Fruit fly (Drosophila melanogaster): Measurements from ENCODE around the gene Sem1.
A peak's percentile ranks its signal among the peaks of the same experiment; 100 is the strongest.

The Sem1 gene

DNA sequence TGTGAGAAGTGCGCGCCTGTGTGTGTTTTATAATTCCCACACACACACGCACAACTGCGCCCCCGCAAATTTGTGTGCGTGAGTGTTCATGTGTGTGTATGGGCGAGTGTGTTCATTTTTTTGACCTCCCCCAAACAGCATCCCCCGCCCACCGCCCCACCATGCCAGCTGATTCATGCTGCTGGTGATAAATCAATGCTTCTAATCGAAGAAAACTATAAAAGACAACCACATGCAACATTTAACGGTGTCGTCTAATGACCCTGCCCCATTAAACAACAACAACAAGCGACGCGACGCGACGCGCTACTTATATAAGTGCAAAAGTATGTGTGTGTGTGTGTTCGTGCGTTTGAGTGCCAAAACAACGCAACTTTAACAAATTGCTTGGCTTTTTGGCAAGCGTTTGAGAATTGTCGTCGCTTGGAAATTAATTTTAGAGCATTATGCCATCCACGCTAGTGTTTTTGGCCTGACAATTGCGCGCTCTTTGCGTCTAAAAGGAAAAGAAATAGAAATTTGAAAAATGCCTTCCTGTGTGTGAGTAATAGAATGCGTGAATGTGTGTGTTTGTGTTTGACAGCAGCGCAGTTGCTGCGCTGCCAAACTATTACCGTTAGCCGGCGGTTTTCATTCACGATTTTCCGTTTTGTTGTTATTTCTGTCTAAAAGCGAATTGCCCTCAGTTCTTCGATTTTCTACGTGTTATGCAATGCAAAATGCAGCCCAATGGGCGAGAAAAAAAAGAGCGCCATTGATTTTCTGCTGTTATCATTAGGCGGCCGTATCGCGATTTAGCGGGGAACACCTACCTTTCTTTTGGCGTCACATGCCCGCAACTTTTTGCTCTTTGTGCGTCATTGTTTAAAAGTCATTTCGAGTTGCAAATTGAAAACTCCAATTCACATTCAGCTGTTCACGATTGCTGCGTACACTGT, 25.1 kb upstream of the Sem1 start:
- peak; percentile 1 for TF ChIP-seq cic (GFP tag; optimal IDR thresholded peaks at IDR 0.05)
- peak; percentile 50 for TF ChIP-seq ovo (GFP tag; optimal IDR thresholded peaks at IDR 0.05)
- no peak for TF ChIP-seq CG14711 (tag; optimal IDR thresholded peaks at IDR 0.05)

DNA sequence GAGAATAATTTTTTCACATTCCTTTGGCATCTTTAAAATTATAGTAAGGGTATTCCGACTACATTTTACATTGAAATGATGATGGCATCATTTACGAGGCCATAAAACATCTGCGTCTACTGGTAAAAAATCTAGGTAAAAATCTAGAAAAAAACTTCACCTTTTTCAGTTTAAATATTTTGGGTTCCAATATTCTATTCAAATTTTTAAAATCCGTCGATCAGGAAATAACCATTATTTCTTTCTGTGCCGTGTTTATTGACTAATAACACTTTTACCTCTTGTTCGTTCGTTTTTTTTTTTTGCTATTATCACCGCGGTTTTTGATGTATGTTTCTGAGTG, 24.5 kb upstream of the Sem1 start:
- TF ChIP-seq CG11617 (GFP tag; optimal IDR thresholded peaks at IDR 0.05) (peak; percentile 66), pad (GFP tag; optimal IDR thresholded peaks at IDR 0.05) (no peak), CG7045 (GFP tag; optimal IDR thresholded peaks at IDR 0.05) (no peak), ovo (GFP tag; optimal IDR thresholded peaks at IDR 0.05) (no peak), Clk (GFP tag; optimal IDR thresholded peaks at IDR 0.05) (no peak), CG1620 (GFP tag; optimal IDR thresholded peaks at IDR 0.05) (no peak), tj (GFP tag; optimal IDR thresholded peaks at IDR 0.05) (peak; percentile 41), Hr96 (GFP tag; optimal IDR thresholded peaks at IDR 0.05) (no peak), Mnt (GFP tag; optimal IDR thresholded peaks at IDR 0.05) (peak; percentile 28), Crg-1 (GFP tag; optimal IDR thresholded peaks at IDR 0.05) (peak; percentile 47), cnc (optimal IDR thresholded peaks at IDR 0.05) (no peak), bab1 (GFP tag; optimal IDR thresholded peaks at IDR 0.05) (peak; percentile 43), kay (GFP tag; ENCODE audit: borderline replicate concordance) (peak; percentile 62), CG7101 (tag; optimal IDR thresholded peaks at IDR 0.05) (peak; percentile 57), cic (GFP tag; optimal IDR thresholded peaks at IDR 0.05) (no peak), CG33017 (tag; optimal IDR thresholded peaks at IDR 0.05) (peak; percentile 54), toe (GFP tag; optimal IDR thresholded peaks at IDR 0.05) (no peak), CG12768 (GFP tag; optimal IDR thresholded peaks at IDR 0.05) (peak; percentile 52), CG5204 (GFP tag; optimal IDR thresholded peaks at IDR 0.05) (no peak), CG14711 (tag; optimal IDR thresholded peaks at IDR 0.05) (peak; percentile 26)

DNA sequence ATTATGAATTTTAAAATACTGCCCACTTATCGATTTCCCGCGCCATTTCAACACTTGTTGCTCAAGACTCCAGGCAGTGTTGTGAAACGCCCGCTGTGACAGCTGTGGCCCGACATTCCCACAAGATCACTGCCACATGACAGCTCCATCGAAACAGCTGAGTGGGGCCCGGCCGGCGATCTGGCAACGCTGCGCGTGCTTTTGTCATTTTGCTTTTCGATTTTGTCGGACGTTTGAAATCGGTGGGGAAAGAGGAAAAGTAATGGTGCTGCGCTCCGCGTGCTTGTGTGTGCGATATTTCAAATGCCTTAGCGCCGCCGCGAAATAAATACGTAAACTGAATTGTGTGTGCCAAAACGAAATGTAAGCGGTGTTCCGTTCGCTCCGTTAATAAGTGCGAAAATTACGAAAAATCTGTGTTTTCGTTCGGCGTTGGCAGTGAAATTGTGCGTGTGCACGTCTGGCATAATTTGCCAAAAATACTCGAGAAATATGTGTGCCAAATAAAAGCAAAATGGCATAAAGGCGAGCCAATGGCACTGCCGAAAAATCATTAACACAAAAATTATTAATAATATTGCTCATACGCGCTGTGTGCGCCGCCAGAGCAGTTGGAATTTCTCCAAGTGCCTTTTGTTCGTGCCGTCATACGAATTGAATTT, 21.5 kb upstream of the Sem1 start:
- TF ChIP-seq toe (GFP tag; optimal IDR thresholded peaks at IDR 0.05) (no peak), tj (GFP tag; optimal IDR thresholded peaks at IDR 0.05) (peak; percentile 65), CG7045 (GFP tag; optimal IDR thresholded peaks at IDR 0.05) (peak; percentile 40), cnc (optimal IDR thresholded peaks at IDR 0.05) (no peak), CG12768 (GFP tag; optimal IDR thresholded peaks at IDR 0.05) (peak; percentile 4), CG5204 (GFP tag; optimal IDR thresholded peaks at IDR 0.05) (no peak), CG1620 (GFP tag; optimal IDR thresholded peaks at IDR 0.05) (peak; percentile 74), pad (GFP tag; optimal IDR thresholded peaks at IDR 0.05) (peak; percentile 67), ovo (GFP tag; optimal IDR thresholded peaks at IDR 0.05) (peak; percentile 59), CG11617 (GFP tag; optimal IDR thresholded peaks at IDR 0.05) (peak; percentile 57), CG7101 (tag; optimal IDR thresholded peaks at IDR 0.05) (peak; percentile 78), Mnt (GFP tag; optimal IDR thresholded peaks at IDR 0.05) (peak; percentile 96), Crg-1 (GFP tag; optimal IDR thresholded peaks at IDR 0.05) (peak; percentile 92), Hr96 (GFP tag; optimal IDR thresholded peaks at IDR 0.05) (peak; percentile 11), CG33017 (tag; optimal IDR thresholded peaks at IDR 0.05) (peak; percentile 20), Clk (GFP tag; optimal IDR thresholded peaks at IDR 0.05) (peak; percentile 63), kay (GFP tag; ENCODE audit: borderline replicate concordance) (no peak), bab1 (GFP tag; optimal IDR thresholded peaks at IDR 0.05) (peak; percentile 81), cic (GFP tag; optimal IDR thresholded peaks at IDR 0.05) (peak; percentile 84), CG14711 (tag; optimal IDR thresholded peaks at IDR 0.05) (peak; percentile 33)

DNA sequence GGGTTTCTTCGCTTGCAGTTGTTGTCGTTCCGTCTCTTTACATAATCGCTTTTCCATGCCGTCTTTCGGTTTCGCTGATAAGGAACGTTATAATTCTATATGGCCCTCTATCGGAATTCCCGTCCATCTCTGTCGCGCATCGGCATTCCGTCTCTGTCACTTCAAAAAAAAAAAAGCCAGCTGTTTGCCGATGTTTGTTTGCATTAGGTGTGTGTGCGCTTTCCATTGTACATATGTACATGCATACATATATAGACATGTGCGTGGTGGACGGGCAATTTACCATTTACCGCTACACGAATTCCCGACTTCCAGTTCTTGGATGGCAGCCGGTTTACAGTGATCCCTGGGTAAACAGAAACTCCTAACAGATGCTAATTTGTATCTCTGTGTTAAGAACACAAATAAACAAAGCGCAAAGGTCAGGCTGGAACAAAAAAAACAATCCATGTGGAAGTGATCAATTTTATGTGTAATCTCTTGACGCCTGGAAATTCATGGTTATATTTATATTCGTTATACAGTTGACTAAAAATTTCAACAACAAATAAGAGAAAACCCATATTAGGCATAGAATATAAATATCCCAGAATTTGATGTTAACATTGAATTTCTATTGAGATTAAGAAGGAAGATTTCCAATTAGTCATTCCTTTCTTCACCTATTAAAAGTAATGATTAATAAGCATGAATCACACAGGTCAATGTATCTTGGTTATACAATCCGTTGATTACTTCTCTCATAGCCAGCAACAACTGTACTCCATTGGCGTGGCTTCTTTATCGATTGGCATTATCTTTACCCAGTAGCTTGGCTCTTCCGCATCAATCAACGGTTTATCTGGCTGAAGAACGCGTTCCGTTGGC, 20.5 kb upstream of the Sem1 start:
- no peak for TF ChIP-seq pad (GFP tag; optimal IDR thresholded peaks at IDR 0.05)
- no peak for TF ChIP-seq CG7101 (tag; optimal IDR thresholded peaks at IDR 0.05)
- no peak for TF ChIP-seq Clk (GFP tag; optimal IDR thresholded peaks at IDR 0.05)
- peak; percentile 38 for TF ChIP-seq ovo (GFP tag; optimal IDR thresholded peaks at IDR 0.05)
- peak; percentile 26 for TF ChIP-seq Mnt (GFP tag; optimal IDR thresholded peaks at IDR 0.05)
- TF ChIP-seq CG5204 (GFP tag; optimal IDR thresholded peaks at IDR 0.05) = no peak

DNA sequence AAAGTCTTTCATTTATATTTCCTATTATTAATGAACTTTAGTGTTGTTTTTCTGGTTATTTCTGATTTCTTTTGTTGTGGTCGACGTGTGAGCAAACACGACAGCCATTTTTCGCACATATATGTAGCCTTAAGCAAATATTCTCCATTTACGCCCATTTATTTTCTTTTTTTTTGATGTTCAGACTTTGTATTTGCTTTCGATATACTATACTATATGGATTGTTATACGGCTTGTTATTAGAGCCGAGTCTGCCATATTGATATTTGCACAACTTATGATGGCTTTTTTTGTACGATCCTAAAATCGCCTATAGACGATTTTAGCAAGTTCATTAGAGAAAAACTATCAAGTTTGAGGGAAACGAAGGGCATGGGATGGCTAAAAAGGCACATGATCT, 16.1 kb upstream of the Sem1 start:
- TF ChIP-seq cic (GFP tag; optimal IDR thresholded peaks at IDR 0.05) (no peak), Crg-1 (GFP tag; optimal IDR thresholded peaks at IDR 0.05) (peak; percentile 76), Clk (GFP tag; optimal IDR thresholded peaks at IDR 0.05) (no peak), CG12768 (GFP tag; optimal IDR thresholded peaks at IDR 0.05) (no peak), cnc (optimal IDR thresholded peaks at IDR 0.05) (no peak), CG7045 (GFP tag; optimal IDR thresholded peaks at IDR 0.05) (no peak), ovo (GFP tag; optimal IDR thresholded peaks at IDR 0.05) (peak; percentile 56), CG5204 (GFP tag; optimal IDR thresholded peaks at IDR 0.05) (peak; percentile 9), CG11617 (GFP tag; optimal IDR thresholded peaks at IDR 0.05) (peak; percentile 14), pad (GFP tag; optimal IDR thresholded peaks at IDR 0.05) (no peak), CG33017 (tag; optimal IDR thresholded peaks at IDR 0.05) (no peak), CG7101 (tag; optimal IDR thresholded peaks at IDR 0.05) (peak; percentile 61), kay (GFP tag; ENCODE audit: borderline replicate concordance) (no peak), Hr96 (GFP tag; optimal IDR thresholded peaks at IDR 0.05) (no peak), toe (GFP tag; optimal IDR thresholded peaks at IDR 0.05) (no peak), bab1 (GFP tag; optimal IDR thresholded peaks at IDR 0.05) (no peak), Mnt (GFP tag; optimal IDR thresholded peaks at IDR 0.05) (peak; percentile 18), CG14711 (tag; optimal IDR thresholded peaks at IDR 0.05) (no peak), CG1620 (GFP tag; optimal IDR thresholded peaks at IDR 0.05) (no peak), tj (GFP tag; optimal IDR thresholded peaks at IDR 0.05) (peak; percentile 1)

Measured in whole organism, adult.